Worm (Caenorhabditis elegans) whole organism, L2 larva: ENCODE results near the gene cutl-21.

Source experiments
- ZK546.5 ChIP-seq: sonication (generic microtip); optimal IDR thresholded peaks from 2 replicates; lab custom pipeline; 2017; ENCODE audit warnings: missing biosample characterization, missing genetic modification characterization
- alr-1 ChIP-seq: fragments of 150-350 bp; optimal IDR thresholded peaks from 2 replicates; lab custom pipeline; 2014; ENCODE audit warnings: missing biosample characterization, missing genetic modification characterization
- ceh-82 ChIP-seq: fragments of 150-350 bp; optimal IDR thresholded peaks from 2 replicates; lab custom pipeline; 2014; ENCODE audit warnings: missing biosample characterization, missing genetic modification characterization
- crh-2 ChIP-seq: sonication (generic microtip); optimal IDR thresholded peaks from 2 replicates; lab custom pipeline; 2017; ENCODE audit warnings: missing biosample characterization, missing genetic modification characterization
- fos-1 ChIP-seq: fragments of 150-350 bp; optimal IDR thresholded peaks from 2 replicates; lab custom pipeline; 2014; ENCODE audit warnings: missing biosample characterization, missing genetic modification characterization
- lin-39 ChIP-seq: fragments of 150-350 bp; optimal IDR thresholded peaks from 2 replicates; lab custom pipeline; 2014; ENCODE audit warnings: missing biosample characterization, missing genetic modification reagents, missing genetic modification characterization
- nhr-11 ChIP-seq: fragments of 150-350 bp; optimal IDR thresholded peaks from 2 replicates; lab custom pipeline; 2014; ENCODE audit warnings: missing biosample characterization, missing genetic modification characterization
- nhr-12 ChIP-seq: fragments of 150-350 bp; optimal IDR thresholded peaks from 2 replicates; lab custom pipeline; 2014; ENCODE audit warnings: missing biosample characterization, missing genetic modification characterization
- nhr-6 ChIP-seq: fragments of 150-350 bp; optimal IDR thresholded peaks from 2 replicates; lab custom pipeline; 2014; ENCODE audit warnings: missing biosample characterization, missing genetic modification characterization
- nhr-77 ChIP-seq: fragments of 150-350 bp; optimal IDR thresholded peaks from 2 replicates; lab custom pipeline; 2014; ENCODE audit warnings: missing biosample characterization, missing genetic modification characterization
- unc-62 ChIP-seq: fragments of 150-350 bp; optimal IDR thresholded peaks from 2 replicates; lab custom pipeline; 2014; ENCODE audit warnings: missing biosample characterization, missing genetic modification reagents, missing genetic modification characterization
- zag-1 ChIP-seq: fragments of 150-350 bp; optimal IDR thresholded peaks from 2 replicates; lab custom pipeline; 2014; ENCODE audit warnings: missing biosample characterization, missing genetic modification characterization
- ztf-4 ChIP-seq: fragments of 150-350 bp; optimal IDR thresholded peaks from 2 replicates; lab custom pipeline; 2014; ENCODE audit warnings: missing biosample characterization, missing genetic modification characterization

DNA sequence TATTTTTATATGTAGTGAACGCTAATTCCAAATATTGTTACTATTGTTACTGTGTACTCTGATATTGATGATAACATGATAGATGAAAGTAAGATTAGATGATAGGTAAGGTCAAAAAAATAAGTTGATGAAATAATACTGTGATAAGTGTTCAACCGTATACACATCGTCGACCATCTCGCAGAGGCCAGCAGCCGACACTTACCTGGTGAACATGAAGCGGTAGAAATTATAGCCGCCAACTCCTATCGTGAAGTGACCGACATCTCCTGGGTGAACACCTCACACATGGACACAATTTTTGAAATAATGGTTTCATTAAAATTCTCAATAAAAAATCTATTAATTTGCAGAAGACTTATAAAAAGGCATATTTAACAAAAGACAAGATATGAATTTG is 23.2 kb downstream of the cutl-21 start:
- TF ChIP-seq crh-2: no peak
- TF ChIP-seq fos-1 (tag; lab: Kevin White, UChicago): no peak
- TF ChIP-seq nhr-11 (tag; lab: Kevin White, UChicago): no peak
- TF ChIP-seq ztf-4 (tag; lab: Kevin White, UChicago): no peak
- TF ChIP-seq nhr-12 (tag; lab: Kevin White, UChicago): no peak
- no peak for TF ChIP-seq lin-39
- no peak for TF ChIP-seq nhr-77 (tag; lab: Kevin White, UChicago)
- no peak for TF ChIP-seq nhr-6 (tag; lab: Kevin White, UChicago)
- TF ChIP-seq ZK546.5: no peak
- TF ChIP-seq alr-1 (tag; lab: Kevin White, UChicago): no peak
- no peak for TF ChIP-seq unc-62 (GFP tag; lab: Kevin White, UChicago)
- no peak for TF ChIP-seq ceh-82 (tag; lab: Kevin White, UChicago)
- no peak for TF ChIP-seq zag-1 (tag; lab: Kevin White, UChicago)
